Fruit fly (Drosophila melanogaster) whole organism, embryonic: ENCODE data around the gene Polr1C.
A peak's percentile ranks its signal among the peaks of the same experiment; 100 is the strongest.

ENCODE experiments used
- Atf3 ChIP-seq: fragments of 200-800 bp; sonication (Bioruptor generic); optimal IDR thresholded peaks from 3 replicates; lab custom pipeline; 2016; ENCODE audit warnings: missing biosample characterization, missing genetic modification characterization
- Atf6 ChIP-seq: fragments of 200-800 bp; sonication (Bioruptor generic); IDR thresholded peaks from 2 replicates; pipeline ENCODE4 v1.3.6; 2022; ENCODE audit warnings: missing biosample characterization, missing genetic modification characterization
- B-H2 ChIP-seq: fragments of 200-800 bp; sonication (Bioruptor generic); optimal IDR thresholded peaks from 2 replicates; lab custom pipeline; 2018; ENCODE audit warnings: missing biosample characterization, mild to moderate bottlenecking, missing genetic modification characterization
- CG12236 ChIP-seq: fragments of 200-800 bp; sonication (Bioruptor generic); optimal IDR thresholded peaks from 2 replicates; lab custom pipeline; 2016; ENCODE audit warnings: missing biosample characterization, missing genetic modification characterization
- CG13424 ChIP-seq: fragments of 200-800 bp; sonication (Bioruptor generic); optimal IDR thresholded peaks from 2 replicates; lab custom pipeline; 2019; ENCODE audit warnings: missing biosample characterization, mild to moderate bottlenecking, missing genetic modification characterization, moderate library complexity
- CG13894 ChIP-seq: fragments of 200-800 bp; sonication (Bioruptor generic); optimal IDR thresholded peaks from 3 replicates; lab custom pipeline; 2018; ENCODE audit warnings: missing biosample characterization, mild to moderate bottlenecking, missing genetic modification characterization, moderate library complexity
- CG14014 ChIP-seq: fragments of 200-800 bp; sonication (Bioruptor generic); IDR thresholded peaks from 2 replicates; pipeline ENCODE4 v1.3.6; 2022; ENCODE audit warnings: missing biosample characterization, missing genetic modification characterization
- CG15073 ChIP-seq: fragments of 200-800 bp; sonication (Bioruptor generic); optimal IDR thresholded peaks from 2 replicates; lab custom pipeline; 2016; ENCODE audit warnings: missing biosample characterization, missing genetic modification characterization
- CG15514 ChIP-seq: fragments of 200-800 bp; sonication (Bioruptor generic); optimal IDR thresholded peaks from 3 replicates; lab custom pipeline; 2017; ENCODE audit warnings: missing biosample characterization, missing genetic modification characterization, mild to moderate bottlenecking, moderate library complexity, missing genetic modification reagents
- CG15601 ChIP-seq: fragments of 200-800 bp; sonication (Bioruptor generic); optimal IDR thresholded peaks from 3 replicates; lab custom pipeline; 2019; ENCODE audit warnings: missing biosample characterization, mild to moderate bottlenecking, missing genetic modification characterization, moderate library complexity
- CG17385 ChIP-seq: fragments of 200-800 bp; sonication (Bioruptor generic); optimal IDR thresholded peaks from 3 replicates; lab custom pipeline; 2018; ENCODE audit warnings: missing biosample characterization, mild to moderate bottlenecking, missing genetic modification characterization
- CG1792 ChIP-seq: fragments of 200-800 bp; sonication (Bioruptor generic); optimal IDR thresholded peaks from 2 replicates; lab custom pipeline; 2016; ENCODE audit warnings: missing biosample characterization, missing genetic modification characterization
- CG18599 ChIP-seq: fragments of 200-800 bp; sonication (Bioruptor generic); optimal IDR thresholded peaks from 3 replicates; lab custom pipeline; 2017; ENCODE audit warnings: missing biosample characterization, missing genetic modification characterization, mild to moderate bottlenecking, moderate library complexity, missing genetic modification reagents
- CG32532 ChIP-seq: fragments of 200-800 bp; sonication (Bioruptor generic); IDR thresholded peaks from 2 replicates; pipeline ENCODE4 v1.3.6; 2022; ENCODE audit warnings: missing biosample characterization, missing genetic modification characterization
- CG34376 ChIP-seq: fragments of 200-800 bp; sonication (Bioruptor generic); optimal IDR thresholded peaks from 2 replicates; lab custom pipeline; 2018; ENCODE audit warnings: missing biosample characterization, mild to moderate bottlenecking, missing genetic modification characterization
- CG6254 ChIP-seq: fragments of 200-800 bp; sonication (Bioruptor generic); optimal IDR thresholded peaks from 3 replicates; lab custom pipeline; 2017; ENCODE audit warnings: mild to moderate bottlenecking, missing biosample characterization, missing genetic modification reagents, missing genetic modification characterization
- CG6765 ChIP-seq: fragments of 200-800 bp; sonication (Bioruptor generic); optimal IDR thresholded peaks from 3 replicates; lab custom pipeline; 2017; ENCODE audit warnings: missing biosample characterization, mild to moderate bottlenecking, missing genetic modification characterization
- CG7987 ChIP-seq: fragments of 200-800 bp; sonication (Bioruptor generic); optimal IDR thresholded peaks from 2 replicates; lab custom pipeline; 2018; ENCODE audit warnings: missing biosample characterization, mild to moderate bottlenecking, missing genetic modification characterization, moderate library complexity
- CG8089 ChIP-seq: fragments of 200-800 bp; sonication (Bioruptor generic); optimal IDR thresholded peaks from 3 replicates; lab custom pipeline; 2016; ENCODE audit warnings: missing biosample characterization, missing genetic modification characterization
- CG8388 ChIP-seq: fragments of 200-800 bp; sonication (Bioruptor generic); optimal IDR thresholded peaks from 2 replicates; lab custom pipeline; 2019; ENCODE audit warnings: missing biosample characterization, mild to moderate bottlenecking, missing genetic modification characterization, moderate library complexity
- Dbx ChIP-seq: fragments of 200-800 bp; sonication (Bioruptor generic); IDR thresholded peaks from 3 replicates; pipeline ENCODE4 v1.3.6; 2022; ENCODE audit warnings: missing biosample characterization, missing genetic modification characterization
- Deaf1 ChIP-seq: fragments of 200-800 bp; optimal IDR thresholded peaks from 3 replicates; lab custom pipeline; 2019; ENCODE audit warnings: missing biosample characterization, mild to moderate bottlenecking, missing genetic modification characterization, moderate library complexity
- Drgx ChIP-seq: fragments of 200-800 bp; sonication (Bioruptor generic); IDR thresholded peaks from 2 replicates; pipeline ENCODE4 v1.3.6; 2022; ENCODE audit warnings: missing biosample characterization, missing genetic modification characterization
- Fer1 ChIP-seq: fragments of 200-800 bp; sonication (Bioruptor generic); optimal IDR thresholded peaks from 2 replicates; lab custom pipeline; 2017; ENCODE audit warnings: missing biosample characterization, mild to moderate bottlenecking, missing genetic modification characterization
- Hmr ChIP-seq: fragments of 200-800 bp; sonication (Bioruptor generic); optimal IDR thresholded peaks from 3 replicates; lab custom pipeline; 2017; ENCODE audit warnings: mild to moderate bottlenecking, missing biosample characterization, missing genetic modification reagents, missing genetic modification characterization
- Med ChIP-seq: fragments of 200-800 bp; sonication (Bioruptor generic); peaks from one replicate; lab custom pipeline; 2016; ENCODE audit warnings: missing biosample characterization, missing genetic modification characterization, mild to moderate bottlenecking, inconsistent platforms, moderate library complexity
- Meics ChIP-seq: fragments of 200-800 bp; sonication (Bioruptor generic); optimal IDR thresholded peaks from 2 replicates; lab custom pipeline; 2017; ENCODE audit warnings: missing biosample characterization, mild to moderate bottlenecking, missing genetic modification characterization
- Mrtf ChIP-seq: fragments of 200-800 bp; sonication (Bioruptor generic); IDR thresholded peaks from 3 replicates; pipeline ENCODE4 v1.3.6; 2022; ENCODE audit warnings: missing biosample characterization, missing genetic modification characterization
- Rfx ChIP-seq: fragments of 200-800 bp; sonication (Bioruptor generic); IDR thresholded peaks from 2 replicates; pipeline ENCODE4 v1.3.6; 2022; ENCODE audit warnings: missing biosample characterization, missing genetic modification characterization
- Six4 ChIP-seq: fragments of 200-800 bp; sonication (Bioruptor generic); optimal IDR thresholded peaks from 2 replicates; lab custom pipeline; 2016; ENCODE audit warnings: missing biosample characterization, missing genetic modification characterization
- Tbp ChIP-seq: fragments of >200 bp; optimal IDR thresholded peaks from 2 replicates; lab custom pipeline; 2018; ENCODE audit warnings: missing biosample characterization, missing genetic modification characterization
- ab ChIP-seq: fragments of 200-800 bp; sonication (Bioruptor generic); optimal IDR thresholded peaks from 2 replicates; lab custom pipeline; 2016; ENCODE audit warnings: missing biosample characterization, missing genetic modification characterization
- ase ChIP-seq: fragments of 200-800 bp; sonication (Bioruptor generic); IDR thresholded peaks from 3 replicates; pipeline ENCODE4 v1.3.6; 2022; ENCODE audit warnings: missing biosample characterization, missing genetic modification characterization
- ash1 ChIP-seq: fragments of 200-800 bp; sonication (Bioruptor generic); optimal IDR thresholded peaks from 2 replicates; lab custom pipeline; 2018; ENCODE audit warnings: missing biosample characterization, mild to moderate bottlenecking, missing genetic modification characterization
- caup ChIP-seq: fragments of 200-800 bp; sonication (Bioruptor generic); optimal IDR thresholded peaks from 3 replicates; lab custom pipeline; 2017; ENCODE audit warnings: missing biosample characterization, mild to moderate bottlenecking, missing genetic modification characterization, moderate library complexity; ENCODE audit not compliant: severe bottlenecking
- disco-r ChIP-seq: fragments of 200-800 bp; sonication (Bioruptor generic); optimal IDR thresholded peaks from 2 replicates; lab custom pipeline; 2016; ENCODE audit warnings: missing biosample characterization, missing genetic modification characterization
- klu ChIP-seq: fragments of 200-800 bp; sonication (Bioruptor generic); IDR thresholded peaks from 2 replicates; pipeline ENCODE4 v1.3.6; 2022; ENCODE audit warnings: missing biosample characterization, missing genetic modification characterization
- kni ChIP-seq: fragments of 200-800 bp; sonication (Bioruptor generic); optimal IDR thresholded peaks from 3 replicates; lab custom pipeline; 2017; ENCODE audit warnings: mild to moderate bottlenecking, missing biosample characterization, missing genetic modification reagents, missing genetic modification characterization
- lab ChIP-seq: fragments of 200-800 bp; sonication (Bioruptor generic); optimal IDR thresholded peaks from 3 replicates; lab custom pipeline; 2017; ENCODE audit warnings: missing biosample characterization, missing genetic modification characterization, mild to moderate bottlenecking, moderate library complexity, missing genetic modification reagents
- odd ChIP-seq: fragments of 200-800 bp; sonication (Bioruptor generic); optimal IDR thresholded peaks from 2 replicates; lab custom pipeline; 2017; ENCODE audit warnings: missing biosample characterization, mild to moderate bottlenecking, missing genetic modification characterization
- pros ChIP-seq: fragments of 200-800 bp; sonication (Bioruptor generic); optimal IDR thresholded peaks from 3 replicates; lab custom pipeline; 2019; ENCODE audit warnings: missing biosample characterization, mild to moderate bottlenecking, missing genetic modification characterization, moderate library complexity
- rib ChIP-seq: fragments of 200-800 bp; sonication (Bioruptor generic); IDR thresholded peaks from 2 replicates; pipeline ENCODE4 v1.3.6; 2022; ENCODE audit warnings: missing biosample characterization, missing genetic modification characterization
- scrt ChIP-seq: fragments of 200-800 bp; sonication (Bioruptor generic); optimal IDR thresholded peaks from 2 replicates; lab custom pipeline; 2018; ENCODE audit warnings: missing biosample characterization, mild to moderate bottlenecking, missing genetic modification characterization, moderate library complexity
- sim ChIP-seq: fragments of 200-800 bp; sonication (Bioruptor generic); IDR thresholded peaks from 2 replicates; pipeline ENCODE4 v1.3.6; 2022; ENCODE audit warnings: missing biosample characterization, missing genetic modification characterization
- so ChIP-seq: fragments of 200-800 bp; sonication (Bioruptor generic); IDR thresholded peaks from 3 replicates; pipeline ENCODE4 v1.3.6; 2022; ENCODE audit warnings: missing biosample characterization, missing genetic modification characterization
- sob ChIP-seq: fragments of 200-800 bp; sonication (Bioruptor generic); IDR thresholded peaks from 2 replicates; pipeline ENCODE4 v1.3.6; 2022; ENCODE audit warnings: missing biosample characterization, missing genetic modification characterization
- stc ChIP-seq: fragments of 200-800 bp; sonication (Bioruptor generic); IDR thresholded peaks from 2 replicates; pipeline ENCODE4 v1.3.6; 2022; ENCODE audit warnings: missing biosample characterization, missing genetic modification characterization
- z ChIP-seq: fragments of 200-800 bp; sonication (Bioruptor generic); IDR thresholded peaks from 3 replicates; pipeline ENCODE4 v1.3.6; 2022; ENCODE audit warnings: missing biosample characterization, missing genetic modification characterization

Polr1C gene

dm6 chr2L:4968767-4969166, at the start of gene Polr1C, which contains the start of gene Scox (continued):
- no peak for TF ChIP-seq CG15514

- TF ChIP-seq CG6254 (GFP tag; lab: Kevin White, UChicago) (no peak), Med (GFP tag; lab: Kevin White, UChicago) (peak; percentile 26), CG18599 (GFP tag; lab: Kevin White, UChicago) (peak; percentile 73), kni (GFP tag; lab: Kevin White, UChicago) (no peak), rib (GFP tag; lab: Robert Waterston, UW) (no peak), CG15073 (GFP tag; lab: Kevin White, UChicago) (no peak), disco-r (GFP tag; lab: Kevin White, UChicago) (no peak), CG32532 (GFP tag; lab: Robert Waterston, UW) (peak; percentile 65; the same call in 1 of the 2 replicates), Atf3 (GFP tag; lab: Kevin White, UChicago) (no peak), CG13424 (tag; lab: Kevin White, UChicago) (no peak), CG7987 (GFP tag; lab: Kevin White, UChicago) (no peak), Atf6 (GFP tag; lab: Robert Waterston, UW) (peak; percentile 54), z (GFP tag; lab: Robert Waterston, UW) (no peak), ase (GFP tag; lab: Robert Waterston, UW) (no peak), CG15514 (peak; percentile 45), Meics (GFP tag; lab: Kevin White, UChicago) (peak; percentile 28), Deaf1 (tag; lab: Kevin White, UChicago) (peak; percentile 91), Dbx (peak; percentile 57; the same call in 1 of the 3 replicates), Six4 (GFP tag; lab: Kevin White, UChicago) (no peak), sim (GFP tag; lab: Robert Waterston, UW) (0 out of 2 replicates have a peak, but pooled peaks have one; percentile 25), so (GFP tag; lab: Robert Waterston, UW) (0 out of 3 replicates have a peak, but pooled peaks have one; percentile 34), CG13894 (tag; lab: Kevin White, UChicago) (peak; percentile 100), odd (GFP tag; lab: Kevin White, UChicago) (peak; percentile 20), CG1792 (GFP tag; lab: Kevin White, UChicago) (no peak), Rfx (peak; percentile 42; the same call in 1 of the 2 replicates), pros (GFP tag; lab: Kevin White, UChicago) (no peak), B-H2 (peak; percentile 67), Fer1 (GFP tag; lab: Kevin White, UChicago) (peak; percentile 79), Drgx (GFP tag; lab: Robert Waterston, UW) (0 out of 2 replicates have a peak, but pooled peaks have one; percentile 22), CG34376 (GFP tag; lab: Kevin White, UChicago) (peak; percentile 16), ash1 (GFP tag; lab: Kevin White, UChicago) (no peak), CG17385 (peak; percentile 17), Mrtf (GFP tag; lab: Robert Waterston, UW) (no peak), ab (GFP tag; lab: Kevin White, UChicago) (no peak), CG8388 (no peak), sob (no peak), lab (GFP tag; lab: Kevin White, UChicago) (peak; percentile 68), caup (GFP tag; lab: Kevin White, UChicago) (peak; percentile 31), klu (GFP tag; lab: Robert Waterston, UW) (no peak), Hmr (GFP tag; lab: Kevin White, UChicago) (peak; percentile 70), CG14014 (peak; percentile 18; the same call in 1 of the 2 replicates), stc (GFP tag; lab: Robert Waterston, UW) (0 out of 2 replicates have a peak, but pooled peaks have one; percentile 22), CG12236 (GFP tag; lab: Kevin White, UChicago) (no peak), Tbp (GFP tag; lab: Kevin White, UChicago) (no peak), CG8089 (GFP tag; lab: Kevin White, UChicago) (no peak), scrt (peak; percentile 81), CG6765 (peak; percentile 58), CG15601 (tag; lab: Kevin White, UChicago) (peak; percentile 98)
These were observed 40.5 kb upstream of the Polr1C start for dm6 chr2L:4928340-4928739.
